Fruit fly (Drosophila melanogaster): Measurements from ENCODE around the gene rst.

DNA sequence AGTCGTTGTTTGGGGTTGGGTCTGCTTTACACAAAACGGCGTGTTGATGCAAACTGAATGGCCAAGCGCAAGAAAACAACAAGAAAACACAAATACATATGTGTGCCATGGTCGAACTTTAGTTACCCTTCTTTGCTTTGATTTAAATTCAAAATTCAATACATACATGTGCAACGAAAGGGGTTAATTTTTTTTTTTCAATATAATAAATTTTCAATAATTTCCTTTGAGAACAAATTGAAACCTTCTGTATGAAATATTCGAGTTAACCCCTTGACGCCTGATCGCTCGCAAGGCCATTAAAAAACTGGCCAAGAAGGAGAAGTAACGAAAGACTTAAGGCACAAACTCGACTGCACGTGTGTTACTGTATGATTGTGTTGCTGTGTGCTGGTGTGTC lies 45.0 kb upstream of the rst start:
- TF ChIP-seq dmrt11E (tag; optimal IDR thresholded peaks at IDR 0.05) (peak; percentile 75), Dip3 (GFP tag; optimal IDR thresholded peaks at IDR 0.05) (no peak), usp (GFP tag; optimal IDR thresholded peaks at IDR 0.05) (no peak), gt (GFP tag; IDR thresholded peaks at IDR 0.05) (no peak), HLH4C (GFP tag; IDR thresholded peaks at IDR 0.05; ENCODE audit: partially characterized antibody) (no peak), hb (GFP tag; IDR thresholded peaks at IDR 0.05; ENCODE audit: partially characterized antibody) (no peak), Fer2 (tag; optimal IDR thresholded peaks at IDR 0.05) (no peak), CG1529 (GFP tag; optimal IDR thresholded peaks at IDR 0.05) (peak; percentile 49), CG8290 (GFP tag; optimal IDR thresholded peaks at IDR 0.05) (no peak), CG8290 (tag; optimal IDR thresholded peaks at IDR 0.05) (no peak), cad (GFP tag; optimal IDR thresholded peaks at IDR 0.05) (no peak), CG2202 (tag; optimal IDR thresholded peaks at IDR 0.05) (peak; percentile 33)

Data from whole organism, embryonic.